Fruit fly (Drosophila melanogaster) whole organism: Measurements from ENCODE around the gene CG31087.

ENCODE experiments used
- CG8478 ChIP-seq: fragments of >200 bp; optimal IDR thresholded peaks from 2 replicates; lab custom pipeline; 2018; ENCODE audit warnings: inconsistent platforms
- Dll ChIP-seq: fragments of >200 bp; optimal IDR thresholded peaks from 2 replicates; lab custom pipeline; 2017
- EcR ChIP-seq, 2 experiments: fragments of >200 bp; optimal IDR thresholded peaks; 2 replicates each; lab custom pipeline; 2017; ENCODE audit warnings: missing biosample characterization in 2 of 2, missing genetic modification characterization in 2 of 2, missing genetic modification reagents in 2 of 2
- pan ChIP-seq: fragments of >200 bp; optimal IDR thresholded peaks from 2 replicates; lab custom pipeline; 2017
- psq ChIP-seq: fragments of >200 bp; optimal IDR thresholded peaks from 2 replicates; lab custom pipeline; 2017
- usp ChIP-seq: fragments of >200 bp; optimal IDR thresholded peaks from 2 replicates; lab custom pipeline; 2017; ENCODE audit warnings: missing biosample characterization, missing genetic modification characterization, mixed read lengths

The CG31087 gene

dm6 chr3R:25313771-25314170 is at the start of gene CG31087:
CG31087 (minus strand) TSS chr3R:25313833.
- TF ChIP-seq CG8478 (lab: Kevin White, UChicago) (no peak), Dll (lab: Kevin White, UChicago) (no peak), EcR (GFP tag; optimal IDR thresholded peaks at IDR 0.05; lab: Kevin White, UChicago) (no peak)

dm6 chr3R:25357985-25358384 is 44.4 kb upstream of the CG31087 start, which contains the start of gene ND-49L:
ND-49L (plus strand) TSS chr3R:25358285.
- TF ChIP-seq psq (no peak), Dll (lab: Kevin White, UChicago) (no peak), pan (lab: Kevin White, UChicago) (no peak), usp (GFP tag; lab: Kevin White, UChicago) (no peak), CG8478 (lab: Kevin White, UChicago) (no peak), EcR (GFP tag; optimal IDR thresholded peaks at IDR 0.05; lab: Kevin White, UChicago) (no peak)

- TF ChIP-seq Dll (lab: Kevin White, UChicago) (no peak), psq (no peak), EcR (GFP tag; optimal IDR thresholded peaks at IDR 0.05; lab: Kevin White, UChicago) (no peak), pan (lab: Kevin White, UChicago) (no peak), usp (GFP tag; lab: Kevin White, UChicago) (no peak), CG8478 (lab: Kevin White, UChicago) (no peak)
These were observed 33.3 kb upstream of the CG31087 start, which contains the start of gene tobi for dm6 chr3R:25346899-25347298. tobi (minus strand) TSS chr3R:25346921.

- TF ChIP-seq usp (GFP tag; lab: Kevin White, UChicago) (no peak), pan (lab: Kevin White, UChicago) (no peak), CG8478 (lab: Kevin White, UChicago) (no peak), EcR (GFP tag; optimal IDR thresholded peaks at IDR 0.05; lab: Kevin White, UChicago) (no peak), Dll (lab: Kevin White, UChicago) (no peak), psq (no peak)
These were observed 26.3 kb upstream of the CG31087 start, which contains the start of gene rha for dm6 chr3R:25339952-25340351. rha (plus strand) TSS chr3R:25340252.

- no peak for TF ChIP-seq Dll (lab: Kevin White, UChicago)
- no peak for TF ChIP-seq psq
- TF ChIP-seq usp (GFP tag; lab: Kevin White, UChicago), result no peak
- no peak for TF ChIP-seq EcR (GFP tag; optimal IDR thresholded peaks at IDR 0.05; lab: Kevin White, UChicago)
- TF ChIP-seq CG8478 (lab: Kevin White, UChicago), result no peak
- no peak for TF ChIP-seq pan (lab: Kevin White, UChicago)
These were observed 21.4 kb upstream of the CG31087 start, which contains the start of the genes CG10669 and CG11902 for dm6 chr3R:25335065-25335464. CG10669 (minus strand) TSS chr3R:25335243. CG11902 (plus strand) TSS chr3R:25335257.

dm6 chr3R:25331103-25331502 is 17.5 kb upstream of the CG31087 start, which contains the start of gene CHKov2:
CHKov2 (minus strand) TSS chr3R:25331203.
- TF ChIP-seq psq (no peak), pan (lab: Kevin White, UChicago) (no peak), CG8478 (lab: Kevin White, UChicago) (no peak), EcR (GFP tag; optimal IDR thresholded peaks at IDR 0.05; lab: Kevin White, UChicago) (no peak), usp (GFP tag; lab: Kevin White, UChicago) (no peak), Dll (lab: Kevin White, UChicago) (no peak)

- no peak for TF ChIP-seq psq
- TF ChIP-seq EcR (GFP tag; optimal IDR thresholded peaks at IDR 0.05; lab: Kevin White, UChicago), result no peak
- no peak for TF ChIP-seq usp (GFP tag; lab: Kevin White, UChicago)
- no peak for TF ChIP-seq CG8478 (lab: Kevin White, UChicago)
- no peak for TF ChIP-seq pan (lab: Kevin White, UChicago)
- no peak for TF ChIP-seq Dll (lab: Kevin White, UChicago)
These were observed 15.4 kb upstream of the CG31087 start, which contains the start of gene CHKov1 for dm6 chr3R:25329079-25329478. CHKov1 (minus strand) TSS chr3R:25329316.

- no peak for TF ChIP-seq psq
- no peak for TF ChIP-seq CG8478 (lab: Kevin White, UChicago)
- no peak for TF ChIP-seq pan (lab: Kevin White, UChicago)
- TF ChIP-seq usp (GFP tag; lab: Kevin White, UChicago), result no peak
- TF ChIP-seq EcR (GFP tag; optimal IDR thresholded peaks at IDR 0.05; lab: Kevin White, UChicago), result no peak
- TF ChIP-seq Dll (lab: Kevin White, UChicago), result no peak
These were observed 9.0 kb upstream of the CG31087 start, which contains the start of gene CG10562 for dm6 chr3R:25322657-25323056. CG10562 (minus strand) TSS chr3R:25322757.

dm6 chr3R:25321681-25322080 is 8.0 kb upstream of the CG31087 start:
- TF ChIP-seq usp (GFP tag; lab: Kevin White, UChicago), result no peak
- TF ChIP-seq EcR (GFP tag; optimal IDR thresholded peaks at IDR 0.05; lab: Kevin White, UChicago), result no peak
- no peak for TF ChIP-seq psq
- no peak for TF ChIP-seq pan (lab: Kevin White, UChicago)
- no peak for TF ChIP-seq CG8478 (lab: Kevin White, UChicago)
- TF ChIP-seq Dll (lab: Kevin White, UChicago), result no peak

- TF ChIP-seq Dll (lab: Kevin White, UChicago), result no peak
- no peak for TF ChIP-seq EcR (GFP tag; optimal IDR thresholded peaks at IDR 0.05; lab: Kevin White, UChicago)
- TF ChIP-seq CG8478 (lab: Kevin White, UChicago), result no peak
- TF ChIP-seq pan (lab: Kevin White, UChicago), result no peak
- TF ChIP-seq psq, result no peak
- no peak for TF ChIP-seq usp (GFP tag; lab: Kevin White, UChicago)
These were observed 7.3 kb upstream of the CG31087 start for dm6 chr3R:25320898-25321297.

dm6 chr3R:25320051-25320705 is 6.5 kb upstream of the CG31087 start, which contains the start of gene CG10560:
CG10560 (minus strand) TSS chr3R:25320101.
- TF ChIP-seq EcR (GFP tag; optimal IDR thresholded peaks at IDR 0.05; lab: Kevin White, UChicago) (no peak), psq (no peak), pan (lab: Kevin White, UChicago) (no peak), Dll (lab: Kevin White, UChicago) (no peak), CG8478 (lab: Kevin White, UChicago) (no peak), usp (GFP tag; lab: Kevin White, UChicago) (no peak)
